Worm (Caenorhabditis elegans): ENCODE data around the gene ZK1307.1.

DNA sequence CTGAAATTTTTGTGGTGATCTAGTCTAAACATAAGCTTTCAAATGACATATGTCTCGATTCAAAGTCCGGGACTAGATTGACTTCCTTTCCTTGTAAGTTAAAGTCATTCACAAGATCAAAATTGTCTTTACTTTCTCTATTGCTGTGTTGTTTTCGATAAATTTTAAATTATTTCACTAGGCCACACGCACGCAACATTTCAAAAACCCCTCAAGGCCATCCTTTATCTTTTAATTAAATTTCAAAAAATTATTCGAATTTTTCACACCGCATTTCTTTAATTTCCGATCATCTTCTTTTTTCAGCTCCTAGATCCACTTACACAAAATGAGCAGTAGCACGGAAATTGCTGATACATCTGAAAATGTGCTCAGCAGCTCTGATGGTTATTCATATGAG lies 19.1 kb downstream of the ZK1307.1 start, which contains the start of gene ZK1307.7:
- TF ChIP-seq unc-39 (tag; optimal IDR thresholded peaks at IDR 0.05) (no peak), nhr-11 (tag; optimal IDR thresholded peaks at IDR 0.05) (no peak), daf-12 (tag; optimal IDR thresholded peaks at IDR 0.05) (no peak), ama-1 (optimal IDR thresholded peaks at IDR 0.05) (no peak), ceh-82 (tag; optimal IDR thresholded peaks at IDR 0.05) (no peak), nhr-77 (tag; optimal IDR thresholded peaks at IDR 0.05) (no peak), R02D3.7 (tag; optimal IDR thresholded peaks at IDR 0.05) (no peak)

Measured in whole organism, L3 larva.